Fruit fly (Drosophila melanogaster): ENCODE data around the gene CG9040.

CG9040 gene

dm6 chr3L:14036867-14037313 is 49.2 kb downstream of the CG9040 start, which contains the start of gene Hsp110:
Gene Hsp110, plus strand, starts transcription at chr3L:14037019.
- TF ChIP-seq ttk (optimal IDR thresholded peaks at IDR 0.05) (no peak), insv (optimal IDR thresholded peaks at IDR 0.05) (no peak), psq (optimal IDR thresholded peaks at IDR 0.05) (no peak), Myc (optimal IDR thresholded peaks at IDR 0.05) (no peak), h (optimal IDR thresholded peaks at IDR 0.05) (no peak), Sin3A (optimal IDR thresholded peaks at IDR 0.05) (no peak)
